Fruit fly (Drosophila melanogaster) whole organism, embryonic: Measurements from ENCODE around the gene pico.

ENCODE experiments used
- CG12299 ChIP-seq: fragments of 200-800 bp; sonication (Bioruptor generic); optimal IDR thresholded peaks from 2 replicates; lab custom pipeline; 2018; ENCODE audit warnings: missing biosample characterization, mild to moderate bottlenecking, missing genetic modification characterization
- CG13123 ChIP-seq: fragments of 200-800 bp; sonication (Bioruptor generic); optimal IDR thresholded peaks from 2 replicates; lab custom pipeline; 2016; ENCODE audit warnings: missing biosample characterization, missing genetic modification characterization
- CG1603 ChIP-seq: fragments of 200-800 bp; sonication (Bioruptor generic); optimal IDR thresholded peaks from 2 replicates; lab custom pipeline; 2019; ENCODE audit warnings: missing biosample characterization, mild to moderate bottlenecking, missing genetic modification characterization, moderate library complexity
- CG16863 ChIP-seq: fragments of 200-800 bp; sonication (Bioruptor generic); optimal IDR thresholded peaks from 3 replicates; lab custom pipeline; 2016; ENCODE audit warnings: missing biosample characterization, missing genetic modification characterization
- CG17829 ChIP-seq: fragments of 200-800 bp; optimal IDR thresholded peaks from 2 replicates; lab custom pipeline; 2019; ENCODE audit warnings: missing biosample characterization, mild to moderate bottlenecking, missing genetic modification characterization, moderate library complexity
- CG18619 ChIP-seq: fragments of 200-800 bp; sonication (Bioruptor generic); optimal IDR thresholded peaks from 3 replicates; lab custom pipeline; 2017; ENCODE audit warnings: missing biosample characterization, mild to moderate bottlenecking, missing genetic modification characterization
- CG18764 ChIP-seq: fragments of 200-800 bp; sonication (Bioruptor generic); optimal IDR thresholded peaks from 3 replicates; lab custom pipeline; 2016; ENCODE audit warnings: missing biosample characterization, missing genetic modification characterization
- CG3407 ChIP-seq: fragments of 200-800 bp; sonication (Bioruptor generic); optimal IDR thresholded peaks from 2 replicates; lab custom pipeline; 2018; ENCODE audit warnings: missing biosample characterization, mild to moderate bottlenecking, missing genetic modification characterization
- CG3995 ChIP-seq: fragments of 200-800 bp; sonication (Bioruptor generic); optimal IDR thresholded peaks from 3 replicates; lab custom pipeline; 2016; ENCODE audit warnings: missing biosample characterization, missing genetic modification characterization
- CG8765 ChIP-seq: fragments of 200-800 bp; sonication (Bioruptor generic); IDR thresholded peaks from 2 replicates; pipeline ENCODE4 v1.3.6; 2022; ENCODE audit warnings: missing biosample characterization, missing genetic modification characterization
- Deaf1 ChIP-seq: fragments of 200-800 bp; optimal IDR thresholded peaks from 3 replicates; lab custom pipeline; 2019; ENCODE audit warnings: missing biosample characterization, mild to moderate bottlenecking, missing genetic modification characterization, moderate library complexity
- Doc3 ChIP-seq: fragments of 200-800 bp; sonication (Bioruptor generic); IDR thresholded peaks from 3 replicates; pipeline ENCODE4 v1.3.6; 2022; ENCODE audit warnings: missing biosample characterization, missing genetic modification characterization; ENCODE audit not compliant: partially characterized antibody
- Eip74EF ChIP-seq, 2 experiments: fragments of 200-800 bp in 1 of 2; fragments of >200 bp in 1 of 2; sonication (Bioruptor generic) in 1 of 2; optimal IDR thresholded peaks; 2 replicates each; lab custom pipeline; 2017 to 2019; ENCODE audit warnings: missing biosample characterization in 2 of 2, missing genetic modification characterization in 2 of 2, mild to moderate bottlenecking in 1 of 2, moderate library complexity in 1 of 2
- HLH4C ChIP-seq: fragments of 200-800 bp; sonication (Bioruptor generic); IDR thresholded peaks from 3 replicates; pipeline ENCODE4 v1.3.6; 2022; ENCODE audit warnings: missing biosample characterization, missing genetic modification characterization; ENCODE audit not compliant: partially characterized antibody
- HLH54F ChIP-seq: fragments of 200-800 bp; sonication (Bioruptor generic); optimal IDR thresholded peaks from 3 replicates; lab custom pipeline; 2016; ENCODE audit warnings: missing biosample characterization, missing genetic modification characterization
- Hand ChIP-seq: fragments of 200-800 bp; sonication (Bioruptor generic); optimal IDR thresholded peaks from 2 replicates; lab custom pipeline; 2017; ENCODE audit warnings: mild to moderate bottlenecking, missing biosample characterization, missing genetic modification reagents, missing genetic modification characterization
- Hmx ChIP-seq: fragments of 200-800 bp; sonication (Bioruptor generic); optimal IDR thresholded peaks from 2 replicates; lab custom pipeline; 2016; ENCODE audit warnings: missing biosample characterization, missing genetic modification characterization
- Hr3 ChIP-seq: fragments of 200-800 bp; sonication (Bioruptor generic); optimal IDR thresholded peaks from 3 replicates; lab custom pipeline; 2016; ENCODE audit warnings: missing biosample characterization, missing genetic modification characterization
- Mes4 ChIP-seq: fragments of 200-800 bp; sonication (Bioruptor generic); optimal IDR thresholded peaks from 2 replicates; lab custom pipeline; 2016; ENCODE audit warnings: missing biosample characterization, missing genetic modification characterization
- Nf-YB ChIP-seq: fragments of 200-800 bp; sonication (Bioruptor generic); optimal IDR thresholded peaks from 3 replicates; lab custom pipeline; 2019; ENCODE audit warnings: missing biosample characterization, mild to moderate bottlenecking, missing genetic modification characterization, moderate library complexity
- Oli ChIP-seq: fragments of 200-800 bp; sonication (Bioruptor generic); optimal IDR thresholded peaks from 2 replicates; lab custom pipeline; 2018; ENCODE audit warnings: missing biosample characterization, mild to moderate bottlenecking, missing genetic modification characterization, moderate library complexity
- Scr ChIP-seq: fragments of 200-800 bp; sonication (Bioruptor generic); IDR thresholded peaks from 2 replicates; pipeline ENCODE4 v1.3.6; 2022; ENCODE audit warnings: missing biosample characterization, missing genetic modification characterization; ENCODE audit not compliant: partially characterized antibody
- Sin3A ChIP-seq: fragments of >200 bp; optimal IDR thresholded peaks from 2 replicates; lab custom pipeline; 2018
- Sox100B ChIP-seq: fragments of 200-800 bp; sonication (Bioruptor generic); optimal IDR thresholded peaks from 3 replicates; lab custom pipeline; 2018; ENCODE audit warnings: missing biosample characterization, mild to moderate bottlenecking, missing genetic modification characterization
- Ssrp ChIP-seq: fragments of 200-800 bp; sonication (Bioruptor generic); optimal IDR thresholded peaks from 2 replicates; lab custom pipeline; 2018; ENCODE audit warnings: missing biosample characterization, mild to moderate bottlenecking, missing genetic modification characterization, moderate library complexity
- ab ChIP-seq: fragments of 200-800 bp; sonication (Bioruptor generic); optimal IDR thresholded peaks from 2 replicates; lab custom pipeline; 2016; ENCODE audit warnings: missing biosample characterization, missing genetic modification characterization
- amos ChIP-seq: fragments of 200-800 bp; sonication (Bioruptor generic); IDR thresholded peaks from 2 replicates; pipeline ENCODE4 v1.3.6; 2022; ENCODE audit warnings: missing biosample characterization, missing genetic modification characterization; ENCODE audit not compliant: partially characterized antibody
- az2 ChIP-seq: fragments of 200-800 bp; sonication (Bioruptor generic); optimal IDR thresholded peaks from 3 replicates; lab custom pipeline; 2016; ENCODE audit warnings: missing biosample characterization, missing genetic modification characterization
- bab2 ChIP-seq: fragments of 200-800 bp; sonication (Bioruptor generic); optimal IDR thresholded peaks from 2 replicates; lab custom pipeline; 2016; ENCODE audit warnings: missing biosample characterization, missing genetic modification characterization
- btn ChIP-seq: fragments of 200-800 bp; sonication (Bioruptor generic); optimal IDR thresholded peaks from 2 replicates; lab custom pipeline; 2016; ENCODE audit warnings: missing biosample characterization, missing genetic modification characterization
- chinmo ChIP-seq: fragments of 200-800 bp; sonication (Bioruptor generic); IDR thresholded peaks from 4 replicates; pipeline ENCODE4 v1.3.6; 2022; ENCODE audit warnings: missing biosample characterization, missing genetic modification characterization; ENCODE audit not compliant: partially characterized antibody
- cwo ChIP-seq: fragments of 200-800 bp; sonication (Bioruptor generic); optimal IDR thresholded peaks from 3 replicates; lab custom pipeline; 2017; ENCODE audit warnings: missing biosample characterization, missing genetic modification characterization, mild to moderate bottlenecking, moderate library complexity, missing genetic modification reagents
- en ChIP-seq: fragments of 200-800 bp; sonication (Bioruptor generic); optimal IDR thresholded peaks from 2 replicates; lab custom pipeline; 2016; ENCODE audit warnings: missing biosample characterization, missing genetic modification characterization
- eve ChIP-seq, 2 experiments: fragments of >200 bp; optimal IDR thresholded peaks; 2 replicates each; lab custom pipeline; 2017; ENCODE audit warnings: missing biosample characterization in 2 of 2, missing genetic modification characterization in 2 of 2
- eyg ChIP-seq: fragments of 200-800 bp; sonication (Bioruptor generic); optimal IDR thresholded peaks from 3 replicates; lab custom pipeline; 2016; ENCODE audit warnings: missing biosample characterization, missing genetic modification characterization
- jigr1 ChIP-seq: fragments of 200-800 bp; sonication (Bioruptor generic); IDR thresholded peaks from 3 replicates; pipeline ENCODE4 v1.3.6; 2022; ENCODE audit warnings: missing biosample characterization, missing genetic modification characterization
- kay ChIP-seq: fragments of 200-800 bp; sonication (Bioruptor generic); optimal IDR thresholded peaks from 2 replicates; lab custom pipeline; 2016; ENCODE audit warnings: missing biosample characterization, missing genetic modification characterization
- pan ChIP-seq, 4 experiments: fragments of >200 bp in 3 of 4; fragments of 200-800 bp in 1 of 4; sonication (Bioruptor generic) in 1 of 4; optimal IDR thresholded peaks in 3 of 4; IDR thresholded peaks in 1 of 4; 2 replicates each; pipeline versions ENCODE4 v1.3.6 to Lab custom; 2017 to 2022; ENCODE audit warnings: missing biosample characterization in 2 of 4, missing genetic modification characterization in 2 of 4, mixed read lengths in 1 of 4
- pita ChIP-seq: fragments of 200-800 bp; sonication (Bioruptor generic); optimal IDR thresholded peaks from 2 replicates; lab custom pipeline; 2017; ENCODE audit warnings: missing biosample characterization, mild to moderate bottlenecking, missing genetic modification characterization
- rib ChIP-seq: fragments of 200-800 bp; sonication (Bioruptor generic); IDR thresholded peaks from 2 replicates; pipeline ENCODE4 v1.3.6; 2022; ENCODE audit warnings: missing biosample characterization, missing genetic modification characterization
- scrt ChIP-seq: fragments of 200-800 bp; sonication (Bioruptor generic); optimal IDR thresholded peaks from 2 replicates; lab custom pipeline; 2018; ENCODE audit warnings: missing biosample characterization, mild to moderate bottlenecking, missing genetic modification characterization, moderate library complexity
- seq ChIP-seq: fragments of 200-800 bp; sonication (Bioruptor generic); IDR thresholded peaks from 2 replicates; pipeline ENCODE4 v1.3.6; 2022; ENCODE audit warnings: missing biosample characterization, missing genetic modification characterization
- slou ChIP-seq: fragments of 200-800 bp; sonication (Bioruptor generic); optimal IDR thresholded peaks from 3 replicates; lab custom pipeline; 2016; ENCODE audit warnings: missing biosample characterization, missing genetic modification characterization
- sob ChIP-seq: fragments of 200-800 bp; sonication (Bioruptor generic); IDR thresholded peaks from 2 replicates; pipeline ENCODE4 v1.3.6; 2022; ENCODE audit warnings: missing biosample characterization, missing genetic modification characterization
- ssp ChIP-seq: fragments of 200-800 bp; sonication (Bioruptor generic); IDR thresholded peaks from 2 replicates; pipeline ENCODE4 v1.3.6; 2022; ENCODE audit warnings: missing biosample characterization, missing genetic modification characterization
- tll ChIP-seq, 2 experiments: fragments of 200-800 bp in 1 of 2; fragments of >200 bp in 1 of 2; sonication (Bioruptor generic) in 1 of 2; optimal IDR thresholded peaks; 2 replicates each; lab custom pipeline; 2017 to 2019; ENCODE audit warnings: missing biosample characterization in 2 of 2, missing genetic modification characterization in 2 of 2, mild to moderate bottlenecking in 1 of 2, moderate library complexity in 1 of 2
- twi ChIP-seq: fragments of 200-800 bp; optimal IDR thresholded peaks from 2 replicates; lab custom pipeline; 2019; ENCODE audit warnings: missing biosample characterization, mild to moderate bottlenecking, missing genetic modification characterization, moderate library complexity
- vnd ChIP-seq: fragments of 200-800 bp; sonication (Bioruptor generic); IDR thresholded peaks from 3 replicates; pipeline ENCODE4 v1.3.6; 2022; ENCODE audit warnings: missing biosample characterization, missing genetic modification characterization; ENCODE audit not compliant: partially characterized antibody
- zf30C ChIP-seq: fragments of 200-800 bp; sonication (Bioruptor generic); optimal IDR thresholded peaks from 3 replicates; lab custom pipeline; 2018; ENCODE audit warnings: missing biosample characterization, mild to moderate bottlenecking, missing genetic modification characterization

Gene pico

dm6 chrX:19848342-19848793 lies 3.5 kb downstream of the pico start (continued):
- peak; percentile 24 for TF ChIP-seq cwo (GFP tag; lab: Kevin White, UChicago)
- 0 out of 3 replicates have a peak, but pooled peaks have one; percentile 26 for TF ChIP-seq Doc3
- no peak for TF ChIP-seq jigr1 (GFP tag; lab: Robert Waterston, UW)
- peak; percentile 48 for TF ChIP-seq ssp
- TF ChIP-seq rib (GFP tag; lab: Robert Waterston, UW), result peak; percentile 70; the same call in 1 of the 2 replicates
- no peak for TF ChIP-seq Sin3A (lab: Kevin White, UChicago)
- peak; percentile 74 for TF ChIP-seq CG17829 (tag; lab: Kevin White, UChicago)
- TF ChIP-seq Deaf1 (tag; lab: Kevin White, UChicago), result peak; percentile 95
- TF ChIP-seq kay (GFP tag; lab: Kevin White, UChicago), result peak; percentile 24
- peak; percentile 58 for TF ChIP-seq Ssrp (tag; lab: Kevin White, UChicago)
- TF ChIP-seq tll (GFP tag; optimal IDR thresholded peaks at IDR 0.05; lab: Kevin White, UChicago), result no peak
- TF ChIP-seq vnd (GFP tag; lab: Robert Waterston, UW), result no peak
- TF ChIP-seq chinmo, result peak; percentile 96
- peak; percentile 2 for TF ChIP-seq CG3407 (GFP tag; lab: Kevin White, UChicago)
- TF ChIP-seq Oli, result peak; percentile 58
- peak; percentile 43 for TF ChIP-seq CG18619 (GFP tag; lab: Kevin White, UChicago)
- TF ChIP-seq CG8765 (GFP tag; lab: Robert Waterston, UW), result no peak
- TF ChIP-seq pita (GFP tag; lab: Kevin White, UChicago), result no peak
- peak; percentile 65 for TF ChIP-seq Mes4 (GFP tag; lab: Kevin White, UChicago)
- TF ChIP-seq pan (optimal IDR thresholded peaks at IDR 0.05; lab: Kevin White, UChicago), result no peak
- peak in 1 of 2 experiments; percentile 82 for TF ChIP-seq pan (GFP tag; optimal IDR thresholded peaks at IDR 0.05 in 1 of 2, IDR thresholded peaks at IDR 0.05 in 1 of 2)
- peak; percentile 54; the same call in 2 of the 3 replicates for TF ChIP-seq HLH4C (GFP tag; lab: Robert Waterston, UW)
- TF ChIP-seq zf30C (GFP tag; lab: Kevin White, UChicago), result peak; percentile 99
- TF ChIP-seq Nf-YB (GFP tag; lab: Kevin White, UChicago), result no peak
- TF ChIP-seq eyg, result peak; percentile 40
- no peak for TF ChIP-seq Hmx
- TF ChIP-seq Hr3 (GFP tag; lab: Kevin White, UChicago), result peak; percentile 61
- peak; percentile 65 for TF ChIP-seq sob (GFP tag; lab: Robert Waterston, UW)
- TF ChIP-seq CG1603, result peak; percentile 82
- TF ChIP-seq btn (GFP tag; lab: Kevin White, UChicago), result peak; percentile 57
- peak; percentile 78 for TF ChIP-seq bab2
- TF ChIP-seq CG18764 (GFP tag; lab: Kevin White, UChicago), result peak; percentile 57
- peak; percentile 63 for TF ChIP-seq amos
- TF ChIP-seq HLH54F (GFP tag; lab: Kevin White, UChicago), result peak; percentile 79
- TF ChIP-seq twi (tag; lab: Kevin White, UChicago), result peak; percentile 36
- peak; percentile 72 for TF ChIP-seq CG16863 (GFP tag; lab: Kevin White, UChicago)
- TF ChIP-seq Eip74EF (GFP tag; optimal IDR thresholded peaks at IDR 0.05; lab: Kevin White, UChicago), result no peak
- TF ChIP-seq slou (GFP tag; lab: Kevin White, UChicago), result peak; percentile 18
- TF ChIP-seq ab (GFP tag; lab: Kevin White, UChicago), result peak; percentile 80
- TF ChIP-seq scrt, result no peak
- TF ChIP-seq CG13123 (GFP tag; lab: Kevin White, UChicago), result peak; percentile 48
- peak; percentile 52 for TF ChIP-seq en (GFP tag; lab: Kevin White, UChicago)
- no peak for TF ChIP-seq Hand (GFP tag; lab: Kevin White, UChicago)
- peak; percentile 8 for TF ChIP-seq CG12299 (tag; lab: Kevin White, UChicago)
- no peak for TF ChIP-seq eve (GFP tag; optimal IDR thresholded peaks at IDR 0.05; lab: Kevin White, UChicago)
- TF ChIP-seq Scr (GFP tag; lab: Robert Waterston, UW), result peak; percentile 42; the same call in 1 of the 2 replicates
- TF ChIP-seq CG3995, result no peak
- TF ChIP-seq seq (GFP tag; lab: Robert Waterston, UW), result peak; percentile 72
- TF ChIP-seq az2 (GFP tag; lab: Kevin White, UChicago), result peak; percentile 78
- peak; percentile 38 for TF ChIP-seq Sox100B (GFP tag; lab: Kevin White, UChicago)
